Worm (Caenorhabditis elegans) whole organism, young adult: ENCODE measurements around the gene icln-1.

Source experiments
- T07F8.4 ChIP-seq: sonication (generic microtip); optimal IDR thresholded peaks from 2 replicates; lab custom pipeline; 2016; ENCODE audit warnings: mild to moderate bottlenecking, missing genetic modification characterization, moderate library complexity, missing compliant biosample characterization
- lin-35 ChIP-seq, 3 experiments: fragments of 150-350 bp in 2 of 3; sonication (generic microtip) in 1 of 3; optimal IDR thresholded peaks; 2 replicates each; lab custom pipeline; 2014 to 2018; ENCODE audit warnings: missing biosample characterization in 3 of 3, missing genetic modification characterization in 3 of 3, missing genetic modification reagents in 3 of 3
- lir-1 ChIP-seq: fragments of 200-800 bp; sonication (Bioruptor generic); conservative IDR thresholded peaks from 2 replicates; pipeline ENCODE4 v1.3.6; 2022; ENCODE audit warnings: missing genetic modification reagents, missing genetic modification characterization, missing compliant biosample characterization

ce11 chrIV:9107464-9107863 is 12.0 kb upstream of the icln-1 start:
- TF ChIP-seq lin-35 (GFP tag; optimal IDR thresholded peaks at IDR 0.05; lab: Kevin White, UChicago) (no peak), lir-1 (GFP tag; lab: Robert Waterston, UW) (no peak), T07F8.4 (tag; lab: Kevin White, UChicago) (no peak)
